Fruit fly (Drosophila melanogaster): ENCODE results near the gene RabX5.

The RabX5 gene

DNA sequence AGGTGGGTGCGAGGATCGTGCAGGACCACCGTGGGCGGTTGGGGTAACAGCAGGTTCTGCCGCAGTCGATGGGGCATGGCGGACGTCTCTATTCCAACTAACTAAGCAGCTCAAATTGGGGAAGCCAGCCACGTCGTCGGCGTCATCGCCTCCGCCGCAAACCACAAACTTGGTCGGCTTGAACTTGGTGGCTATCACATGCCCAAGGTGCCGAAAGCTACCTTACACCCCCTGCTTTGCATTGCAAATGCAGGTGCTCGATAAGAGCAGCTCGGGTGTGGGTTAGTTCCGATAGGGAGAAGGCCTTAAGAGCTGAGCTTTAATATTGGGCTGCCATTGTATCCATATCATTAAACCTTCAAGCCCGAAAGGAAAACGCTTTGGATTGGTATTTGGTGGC, at the start of gene RabX5:
Gene RabX5, minus strand, starts transcription at position 101 of the 400 bp plus-strand sequence.
- TF ChIP-seq Sin3A (optimal IDR thresholded peaks at IDR 0.05) (no peak), ttk (optimal IDR thresholded peaks at IDR 0.05) (no peak), h (optimal IDR thresholded peaks at IDR 0.05) (no peak), Myc (optimal IDR thresholded peaks at IDR 0.05) (no peak), psq (optimal IDR thresholded peaks at IDR 0.05) (no peak), insv (optimal IDR thresholded peaks at IDR 0.05) (no peak)

DNA sequence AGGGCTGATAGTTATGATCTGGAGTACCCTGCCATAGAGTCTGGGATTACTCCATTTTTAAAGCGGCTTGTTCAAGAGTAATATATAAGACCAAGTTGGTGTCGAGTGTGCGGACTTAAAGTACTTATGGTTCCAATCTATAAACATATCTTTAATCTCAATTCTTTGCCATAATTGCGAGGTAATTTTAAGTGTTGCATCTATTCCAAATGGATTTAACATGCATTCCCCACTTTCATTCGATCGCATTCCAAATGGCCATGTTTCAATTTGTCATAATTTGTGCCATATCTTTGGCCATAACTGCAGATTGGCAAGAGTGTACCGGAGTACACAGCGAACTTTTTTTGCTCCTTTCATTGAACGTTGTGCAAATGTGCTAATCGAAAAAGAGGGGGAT, 41.3 kb upstream of the RabX5 start:
- TF ChIP-seq Myc (optimal IDR thresholded peaks at IDR 0.05) (no peak), Sin3A (optimal IDR thresholded peaks at IDR 0.05) (no peak), psq (optimal IDR thresholded peaks at IDR 0.05) (no peak), h (optimal IDR thresholded peaks at IDR 0.05) (no peak), insv (optimal IDR thresholded peaks at IDR 0.05) (no peak), ttk (optimal IDR thresholded peaks at IDR 0.05) (no peak)

DNA sequence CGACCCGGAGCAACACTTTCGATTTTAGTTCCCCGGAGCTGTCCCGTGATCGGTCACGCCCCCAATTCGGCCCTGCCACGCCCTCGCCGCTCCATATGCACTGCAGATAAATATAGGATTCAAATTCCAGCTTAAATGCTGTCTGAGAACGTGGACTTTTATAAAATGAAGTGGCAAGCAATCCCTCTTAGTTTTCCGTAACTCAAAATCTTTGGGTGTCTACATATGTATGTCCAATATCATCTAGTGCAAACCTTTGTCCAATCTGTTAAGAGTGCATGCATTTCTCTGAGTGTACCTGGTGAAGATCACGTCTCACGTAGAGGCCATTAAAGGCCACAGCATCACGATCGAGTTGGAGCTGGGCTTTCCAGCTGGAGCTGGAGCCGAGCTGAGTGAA, 40.7 kb upstream of the RabX5 start:
- TF ChIP-seq Myc (optimal IDR thresholded peaks at IDR 0.05) (no peak), ttk (optimal IDR thresholded peaks at IDR 0.05) (no peak), insv (optimal IDR thresholded peaks at IDR 0.05) (no peak), Sin3A (optimal IDR thresholded peaks at IDR 0.05) (no peak)

DNA sequence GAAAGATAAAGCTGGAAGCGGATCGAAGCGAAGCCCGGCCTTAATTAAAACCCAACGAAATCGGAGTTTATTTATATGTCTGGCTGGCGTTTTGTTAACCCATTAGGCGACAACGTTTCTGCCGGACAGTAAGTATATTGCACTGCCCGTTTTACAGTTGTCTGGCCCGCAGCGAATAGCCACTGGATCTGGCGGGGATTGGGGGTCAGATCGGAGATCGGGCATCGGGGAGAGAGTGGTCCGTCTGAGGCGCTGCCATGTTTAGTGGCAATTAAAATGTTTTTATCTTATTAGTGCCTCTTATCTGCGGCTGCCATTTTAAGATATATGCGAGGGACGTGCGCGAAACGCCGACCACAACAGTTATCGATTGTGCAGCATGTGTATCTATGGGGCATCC, 39.3 kb upstream of the RabX5 start:
- TF ChIP-seq ttk (optimal IDR thresholded peaks at IDR 0.05) (no peak), insv (optimal IDR thresholded peaks at IDR 0.05) (no peak), Myc (optimal IDR thresholded peaks at IDR 0.05) (no peak)

DNA sequence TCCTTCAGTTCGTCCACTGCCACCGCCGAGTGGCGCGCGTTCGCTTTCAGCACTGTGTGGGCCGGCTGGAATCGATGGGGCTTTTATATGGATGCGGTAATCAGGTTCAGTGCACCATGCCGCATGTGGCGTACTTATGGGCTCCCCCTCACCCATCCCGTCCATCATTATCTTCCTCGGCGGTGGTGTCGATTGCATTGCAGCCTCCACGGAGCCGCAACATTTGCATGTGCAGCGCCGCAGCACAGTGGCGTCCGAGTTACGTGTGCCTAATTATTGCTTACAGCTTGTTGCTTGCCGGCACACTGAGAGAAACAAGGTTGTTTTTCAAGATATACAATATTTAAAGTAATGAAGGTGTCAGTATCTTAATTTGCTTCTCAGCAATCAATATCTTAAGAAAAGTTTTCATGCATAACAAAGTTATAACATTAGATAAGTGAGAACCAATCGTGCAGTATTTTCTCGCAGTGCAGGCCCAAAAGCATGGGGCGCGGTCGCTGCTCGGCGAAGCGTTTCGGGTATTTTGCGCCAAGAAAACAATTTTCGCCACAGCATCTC, 32.5 kb upstream of the RabX5 start, which contains the start of gene CG13931:
Gene CG13931, minus strand, starts transcription at position 41 of the 561 bp plus-strand sequence.
- TF ChIP-seq ttk (optimal IDR thresholded peaks at IDR 0.05) = no peak
- TF ChIP-seq Sin3A (optimal IDR thresholded peaks at IDR 0.05) = no peak
- TF ChIP-seq Myc (optimal IDR thresholded peaks at IDR 0.05) = no peak
- TF ChIP-seq psq (optimal IDR thresholded peaks at IDR 0.05) = no peak
- no peak for TF ChIP-seq h (optimal IDR thresholded peaks at IDR 0.05)
- no peak for TF ChIP-seq insv (optimal IDR thresholded peaks at IDR 0.05)

DNA sequence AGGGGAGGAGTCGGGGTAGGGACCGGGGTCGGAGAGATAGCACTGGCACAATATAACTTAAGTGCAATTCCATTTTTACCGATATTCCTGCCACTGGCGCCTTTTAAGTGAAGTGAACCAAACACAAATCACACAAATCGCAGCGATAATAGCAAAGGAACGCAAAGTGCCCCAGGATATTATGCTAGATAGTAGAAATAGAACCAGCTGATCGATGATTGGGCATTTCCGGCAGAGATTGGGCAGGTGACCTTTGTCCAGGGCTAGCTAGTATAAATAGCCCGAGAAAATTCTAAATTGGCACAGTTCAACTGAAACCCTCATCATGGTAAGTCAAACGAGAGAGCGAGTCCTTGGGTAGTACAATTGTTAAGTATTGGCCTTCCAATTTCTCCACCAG, 24.4 kb upstream of the RabX5 start, which contains the start of gene CG12011:
Gene CG12011, plus strand, starts transcription at position 301 of the 400 bp plus-strand sequence.
- TF ChIP-seq insv (optimal IDR thresholded peaks at IDR 0.05) (no peak), psq (optimal IDR thresholded peaks at IDR 0.05) (no peak), Myc (optimal IDR thresholded peaks at IDR 0.05) (no peak), Sin3A (optimal IDR thresholded peaks at IDR 0.05) (no peak), ttk (optimal IDR thresholded peaks at IDR 0.05) (no peak), h (optimal IDR thresholded peaks at IDR 0.05) (no peak)

DNA sequence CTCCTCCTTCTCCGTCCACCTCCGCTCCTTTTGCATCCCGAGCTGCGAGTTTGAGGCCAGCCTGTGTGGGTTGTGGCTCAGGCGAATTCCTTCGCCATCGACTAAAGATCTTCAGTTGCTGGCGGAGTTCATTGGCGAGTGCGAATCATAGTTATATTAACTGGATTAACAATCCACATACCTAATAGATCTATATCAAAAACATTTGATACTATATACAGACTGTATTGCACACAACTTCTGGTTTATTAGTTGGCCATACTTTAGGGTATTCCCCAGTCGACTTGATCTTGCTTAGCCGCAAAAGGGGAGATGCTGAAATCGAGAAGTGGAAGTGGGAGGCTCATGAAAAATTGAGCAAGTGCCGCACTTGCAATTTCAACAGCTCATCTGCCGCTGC, 23.0 kb upstream of the RabX5 start:
- TF ChIP-seq insv (optimal IDR thresholded peaks at IDR 0.05) (no peak), ttk (optimal IDR thresholded peaks at IDR 0.05) (no peak), h (optimal IDR thresholded peaks at IDR 0.05) (no peak)

DNA sequence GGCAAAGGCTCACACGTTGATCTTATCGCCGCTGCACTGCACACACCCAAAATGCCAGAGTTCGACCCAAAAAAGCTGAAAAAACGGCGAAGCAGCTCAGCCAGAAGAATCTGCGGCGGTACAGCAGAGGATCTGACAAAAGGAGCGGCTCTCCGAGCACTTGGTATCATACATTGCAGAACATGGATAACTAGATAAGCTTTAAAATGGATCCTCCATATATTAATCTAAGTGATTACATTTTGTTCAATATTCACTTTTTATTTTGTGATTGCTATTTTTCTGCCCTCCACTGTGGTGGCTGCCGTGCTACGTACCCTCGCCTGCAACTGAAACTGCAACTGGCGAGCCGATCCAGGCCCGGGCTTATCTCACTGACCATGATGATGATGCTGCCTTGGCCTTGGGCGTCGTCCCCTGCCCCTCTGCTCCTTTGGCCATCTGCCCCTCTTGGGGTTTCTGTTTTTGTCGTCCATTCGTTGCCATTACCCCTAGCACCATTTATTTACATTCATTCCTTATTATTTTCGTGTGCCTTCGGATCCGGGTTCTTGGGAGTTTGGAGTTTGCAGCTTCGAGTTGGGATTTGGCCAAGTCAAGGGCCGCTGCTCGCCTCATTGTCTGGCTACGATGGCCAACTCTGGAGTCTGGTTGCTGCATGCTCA, 22.3 kb upstream of the RabX5 start:
- no peak for TF ChIP-seq Sin3A (optimal IDR thresholded peaks at IDR 0.05)
- TF ChIP-seq ttk (optimal IDR thresholded peaks at IDR 0.05) = no peak
- no peak for TF ChIP-seq h (optimal IDR thresholded peaks at IDR 0.05)
- no peak for TF ChIP-seq psq (optimal IDR thresholded peaks at IDR 0.05)
- TF ChIP-seq insv (optimal IDR thresholded peaks at IDR 0.05) = no peak
- no peak for TF ChIP-seq Myc (optimal IDR thresholded peaks at IDR 0.05)

DNA sequence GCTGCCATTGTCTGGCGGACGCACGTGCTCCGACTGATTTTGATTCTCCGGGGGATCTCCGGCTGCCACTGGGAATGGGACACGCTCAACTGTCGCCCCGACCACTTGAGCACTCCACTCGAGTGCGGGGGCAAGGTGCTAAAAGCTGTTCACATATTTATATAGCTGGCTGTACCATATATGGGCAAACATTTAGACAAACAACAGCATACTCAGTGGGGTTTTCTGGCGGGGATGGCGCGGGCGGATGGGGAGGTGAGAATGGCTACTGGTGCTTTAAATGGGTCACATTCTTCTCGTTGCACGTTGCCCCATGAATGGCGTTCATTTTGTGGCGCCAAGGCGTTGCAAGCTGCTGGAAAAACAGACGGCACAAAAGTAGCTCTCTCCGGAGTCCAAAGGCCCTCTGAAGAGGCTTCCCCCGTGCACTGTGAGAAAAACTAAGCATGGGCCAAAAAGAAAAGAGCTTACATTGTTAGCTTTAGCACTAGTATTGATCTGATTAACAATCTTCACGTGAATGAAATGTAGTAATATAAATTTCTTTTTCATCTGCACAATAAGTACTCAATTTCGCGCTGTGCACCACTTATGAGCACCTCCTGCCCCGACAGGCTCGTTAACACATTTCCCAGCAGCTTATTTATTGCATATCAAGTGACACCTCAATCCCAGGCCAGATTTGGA, 21.0 kb upstream of the RabX5 start:
- TF ChIP-seq ttk (optimal IDR thresholded peaks at IDR 0.05) = no peak
- TF ChIP-seq Myc (optimal IDR thresholded peaks at IDR 0.05) = no peak
- TF ChIP-seq Sin3A (optimal IDR thresholded peaks at IDR 0.05) = no peak
- TF ChIP-seq insv (optimal IDR thresholded peaks at IDR 0.05) = no peak
- no peak for TF ChIP-seq h (optimal IDR thresholded peaks at IDR 0.05)
- TF ChIP-seq psq (optimal IDR thresholded peaks at IDR 0.05) = no peak

DNA sequence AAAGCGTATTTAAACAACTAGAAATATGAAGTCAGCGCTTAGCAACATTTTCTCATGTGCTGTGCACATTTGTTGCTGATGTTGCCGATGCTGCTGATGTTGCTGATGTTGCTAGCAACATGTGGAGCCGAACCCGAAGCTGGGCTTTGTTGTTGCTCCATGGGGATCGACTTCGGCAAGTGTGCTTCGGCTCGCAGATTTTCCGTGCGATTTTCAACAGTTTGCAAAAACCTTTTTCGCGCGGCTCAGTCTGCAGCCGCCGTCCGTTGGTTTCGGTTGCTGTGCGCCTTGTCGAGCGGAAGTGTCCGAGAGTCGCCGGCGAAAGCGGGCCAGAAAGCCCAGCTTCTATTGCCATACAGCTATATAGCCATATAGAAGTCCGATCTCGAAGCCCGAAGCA, 18.7 kb upstream of the RabX5 start:
- TF ChIP-seq insv (optimal IDR thresholded peaks at IDR 0.05) (no peak), h (optimal IDR thresholded peaks at IDR 0.05) (no peak), ttk (optimal IDR thresholded peaks at IDR 0.05) (no peak), Sin3A (optimal IDR thresholded peaks at IDR 0.05) (no peak), psq (optimal IDR thresholded peaks at IDR 0.05) (no peak), Myc (optimal IDR thresholded peaks at IDR 0.05) (no peak)

DNA sequence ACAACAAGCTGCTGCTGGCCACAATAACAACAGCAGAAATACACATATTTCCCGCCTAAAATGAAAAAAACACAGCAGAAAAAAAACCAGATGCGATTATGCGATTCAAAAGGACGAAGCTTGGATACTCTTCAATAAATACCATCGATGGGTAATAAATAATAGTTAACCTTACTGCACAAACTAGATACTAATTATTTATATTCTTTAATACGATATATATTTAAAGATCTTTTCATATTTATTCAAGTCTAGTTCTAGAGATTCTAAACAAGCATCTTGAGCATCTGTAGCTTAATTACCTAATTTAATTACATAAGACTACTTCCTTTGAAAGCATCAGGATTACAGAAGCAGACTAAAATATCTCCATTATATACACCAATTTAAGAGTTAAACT, 18.3 kb upstream of the RabX5 start:
- TF ChIP-seq ttk (optimal IDR thresholded peaks at IDR 0.05) (no peak), insv (optimal IDR thresholded peaks at IDR 0.05) (no peak), Myc (optimal IDR thresholded peaks at IDR 0.05) (no peak), h (optimal IDR thresholded peaks at IDR 0.05) (no peak), Sin3A (optimal IDR thresholded peaks at IDR 0.05) (no peak), psq (optimal IDR thresholded peaks at IDR 0.05) (no peak)

DNA sequence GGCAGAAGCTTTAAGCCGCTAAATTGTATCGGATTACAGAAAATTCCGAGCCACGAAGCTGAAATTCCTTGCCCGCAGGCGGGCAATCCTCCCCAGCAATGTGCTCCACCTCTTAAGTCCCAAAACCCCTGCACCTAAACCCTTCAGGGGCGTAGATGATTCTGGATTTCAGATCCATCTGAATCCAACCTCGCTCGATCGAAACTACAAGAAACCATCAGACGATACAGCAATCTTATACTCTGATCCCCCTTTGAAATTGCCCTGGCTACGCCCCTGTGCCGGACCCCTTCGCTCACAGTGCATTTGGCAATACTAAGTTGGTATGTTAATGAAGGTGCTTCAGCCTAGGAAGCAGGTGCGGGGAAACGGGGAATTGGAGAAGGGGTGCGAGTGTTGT, 13.2 kb upstream of the RabX5 start:
- TF ChIP-seq insv (optimal IDR thresholded peaks at IDR 0.05) (no peak), Myc (optimal IDR thresholded peaks at IDR 0.05) (no peak), psq (optimal IDR thresholded peaks at IDR 0.05) (no peak), Sin3A (optimal IDR thresholded peaks at IDR 0.05) (no peak), ttk (optimal IDR thresholded peaks at IDR 0.05) (no peak), h (optimal IDR thresholded peaks at IDR 0.05) (no peak)

All from Kc167 (cell line).